Worm (Caenorhabditis elegans) whole organism, L1 larva: ENCODE results near the gene Y62H9A.15.

ENCODE experiments used
- C16A3.4 ChIP-seq: fragments of 150-350 bp; optimal IDR thresholded peaks from 2 replicates; lab custom pipeline; 2014; ENCODE audit warnings: missing biosample characterization, missing genetic modification characterization
- aha-1 ChIP-seq: fragments of 150-350 bp; optimal IDR thresholded peaks from 2 replicates; lab custom pipeline; 2014; ENCODE audit warnings: missing biosample characterization, missing genetic modification characterization
- lin-13 ChIP-seq: fragments of 150-350 bp; optimal IDR thresholded peaks from 2 replicates; lab custom pipeline; 2014; ENCODE audit warnings: missing biosample characterization, missing genetic modification reagents, missing genetic modification characterization
- mdl-1 ChIP-seq, 2 experiments: fragments of 150-350 bp; optimal IDR thresholded peaks; 2 replicates each; lab custom pipeline; 2014 to 2017; ENCODE audit warnings: missing biosample characterization in 2 of 2, missing genetic modification characterization in 2 of 2, inconsistent platforms in 1 of 2

DNA sequence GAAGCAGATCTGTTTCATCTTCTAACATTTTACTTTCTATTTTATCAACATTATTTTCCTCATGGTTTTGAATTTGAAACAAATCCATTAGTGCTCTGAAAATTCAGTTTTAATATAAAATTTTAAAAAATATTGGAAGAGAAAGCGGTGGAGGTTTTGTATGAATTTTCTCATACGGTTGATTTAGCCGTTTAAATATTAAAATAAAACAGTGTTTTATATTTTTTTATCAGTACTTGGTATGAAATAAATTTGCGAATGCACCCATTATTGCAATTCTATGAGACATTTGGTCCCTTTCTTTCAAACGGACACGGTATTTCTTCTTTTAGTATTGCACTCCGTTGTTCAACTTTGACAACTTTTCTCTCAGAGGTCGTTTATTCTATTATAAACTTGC, 21.6 kb upstream of the Y62H9A.15 start, which contains the start of gene dot-1.4:
- no peak for TF ChIP-seq C16A3.4 (tag; lab: Kevin White, UChicago)
- TF ChIP-seq aha-1 (tag; lab: Kevin White, UChicago): no peak
- TF ChIP-seq mdl-1 (tag; optimal IDR thresholded peaks at IDR 0.05; lab: Kevin White, UChicago): no peak
- TF ChIP-seq lin-13 (GFP tag; lab: Kevin White, UChicago): no peak
